Worm (Caenorhabditis elegans) whole organism, late embryonic: ENCODE results near the gene F14F9.3.

ENCODE experiments used
- C38D4.7 ChIP-seq: fragments of 200-800 bp; sonication (Bioruptor generic); optimal IDR thresholded peaks from 2 replicates; lab custom pipeline; 2018; ENCODE audit warnings: mild to moderate bottlenecking, missing genetic modification characterization, moderate library complexity, missing compliant biosample characterization
- F13H6.1 ChIP-seq: sonication (generic microtip); optimal IDR thresholded peaks from 2 replicates; lab custom pipeline; 2016; ENCODE audit warnings: missing genetic modification characterization, missing compliant biosample characterization
- K02D7.2 ChIP-seq: sonication (generic microtip); optimal IDR thresholded peaks from 2 replicates; lab custom pipeline; 2017; ENCODE audit warnings: mild to moderate bottlenecking, missing genetic modification characterization, missing compliant biosample characterization
- T23F11.4 ChIP-seq: fragments of 200-800 bp; sonication (Bioruptor generic); optimal IDR thresholded peaks from 2 replicates; lab custom pipeline; 2018; ENCODE audit warnings: mild to moderate bottlenecking, missing genetic modification characterization, missing compliant biosample characterization
- Y22D7AL.16 ChIP-seq: sonication (generic microtip); optimal IDR thresholded peaks from 2 replicates; lab custom pipeline; 2016; ENCODE audit warnings: missing genetic modification characterization, missing compliant biosample characterization
- ahr-1 ChIP-seq: sonication (generic microtip); optimal IDR thresholded peaks from 2 replicates; lab custom pipeline; 2016; ENCODE audit warnings: missing genetic modification characterization, missing compliant biosample characterization
- ceh-30 ChIP-seq: fragments of 150-350 bp; optimal IDR thresholded peaks from 2 replicates; lab custom pipeline; 2014; ENCODE audit warnings: missing biosample characterization, missing genetic modification characterization
- ceh-48 ChIP-seq: sonication (generic microtip); optimal IDR thresholded peaks from 2 replicates; lab custom pipeline; 2016; ENCODE audit warnings: missing genetic modification characterization, inconsistent platforms, missing compliant biosample characterization
- ceh-6 ChIP-seq: fragments of 200-800 bp; sonication (Bioruptor generic); optimal IDR thresholded peaks from 2 replicates; lab custom pipeline; 2018; ENCODE audit warnings: mild to moderate bottlenecking, missing genetic modification characterization, missing compliant biosample characterization
- che-1 ChIP-seq: sonication (generic microtip); optimal IDR thresholded peaks from 2 replicates; lab custom pipeline; 2016; ENCODE audit warnings: mild to moderate bottlenecking, missing genetic modification characterization, missing compliant biosample characterization
- dmd-4 ChIP-seq: sonication (generic microtip); optimal IDR thresholded peaks from 2 replicates; lab custom pipeline; 2016; ENCODE audit warnings: borderline replicate concordance, missing genetic modification characterization, missing compliant biosample characterization
- elt-2 ChIP-seq: sonication (generic microtip); optimal IDR thresholded peaks from 2 replicates; lab custom pipeline; 2016; ENCODE audit warnings: missing genetic modification reagents, missing genetic modification characterization, missing compliant biosample characterization
- elt-4 ChIP-seq: sonication (generic microtip); optimal IDR thresholded peaks from 2 replicates; lab custom pipeline; 2016; ENCODE audit warnings: missing genetic modification characterization, missing compliant biosample characterization
- fkh-6 ChIP-seq: sonication (generic microtip); optimal IDR thresholded peaks from 2 replicates; lab custom pipeline; 2016; ENCODE audit warnings: missing genetic modification characterization, missing compliant biosample characterization
- hlh-13 ChIP-seq: fragments of 200-800 bp; sonication (Bioruptor generic); optimal IDR thresholded peaks from 2 replicates; lab custom pipeline; 2018; ENCODE audit warnings: mild to moderate bottlenecking, missing genetic modification characterization, missing compliant biosample characterization
- hlh-6 ChIP-seq: sonication (generic microtip); optimal IDR thresholded peaks from 2 replicates; lab custom pipeline; 2016; ENCODE audit warnings: missing genotype, missing genetic modification characterization, missing compliant biosample characterization
- lim-6 ChIP-seq: sonication (generic microtip); optimal IDR thresholded peaks from 2 replicates; lab custom pipeline; 2016; ENCODE audit warnings: missing genetic modification characterization, missing compliant biosample characterization
- mec-3 ChIP-seq: sonication (generic microtip); optimal IDR thresholded peaks from 2 replicates; lab custom pipeline; 2016; ENCODE audit warnings: borderline replicate concordance, missing genetic modification characterization, missing compliant biosample characterization
- nhr-11 ChIP-seq: fragments of 150-350 bp; optimal IDR thresholded peaks from 2 replicates; lab custom pipeline; 2014; ENCODE audit warnings: missing biosample characterization, missing genetic modification characterization
- nhr-232 ChIP-seq: sonication (generic microtip); optimal IDR thresholded peaks from 2 replicates; lab custom pipeline; 2016; ENCODE audit warnings: missing genetic modification characterization, missing compliant biosample characterization
- npax-4 ChIP-seq: sonication (generic microtip); optimal IDR thresholded peaks from 2 replicates; lab custom pipeline; 2016; ENCODE audit warnings: missing genetic modification characterization, missing compliant biosample characterization
- odd-2 ChIP-seq: sonication (generic microtip); optimal IDR thresholded peaks from 2 replicates; lab custom pipeline; 2017; ENCODE audit warnings: antibody characterized with exemption, mild to moderate bottlenecking, missing genetic modification characterization, missing compliant biosample characterization
- pag-3 ChIP-seq: sonication (generic microtip); optimal IDR thresholded peaks from 2 replicates; lab custom pipeline; 2016; ENCODE audit warnings: missing compliant biosample characterization, missing genetic modification characterization, borderline replicate concordance
- pat-9 ChIP-seq: fragments of 200-800 bp; sonication (Bioruptor generic); optimal IDR thresholded peaks from 2 replicates; lab custom pipeline; 2018; ENCODE audit warnings: mild to moderate bottlenecking, missing genetic modification characterization, moderate library complexity, missing compliant biosample characterization
- pros-1 ChIP-seq: fragments of 150-350 bp; optimal IDR thresholded peaks from 2 replicates; lab custom pipeline; 2014; ENCODE audit warnings: missing biosample characterization, missing genetic modification reagents, missing genetic modification characterization
- ref-2 ChIP-seq: sonication (generic microtip); optimal IDR thresholded peaks from 2 replicates; lab custom pipeline; 2016; ENCODE audit warnings: missing genetic modification characterization, missing compliant biosample characterization
- sdc-2 ChIP-seq: sonication (generic microtip); optimal IDR thresholded peaks from 2 replicates; lab custom pipeline; 2016; ENCODE audit warnings: missing genotype, missing genetic modification characterization, missing compliant biosample characterization
- sox-2 ChIP-seq: fragments of 200-800 bp; sonication (Bioruptor generic); IDR thresholded peaks from 2 replicates; pipeline ENCODE4 v1.3.6; 2022; ENCODE audit warnings: missing genetic modification reagents, missing genetic modification characterization, missing compliant biosample characterization
- sox-4 ChIP-seq: sonication (generic microtip); optimal IDR thresholded peaks from 2 replicates; lab custom pipeline; 2017; ENCODE audit warnings: mild to moderate bottlenecking, missing genetic modification characterization, inconsistent platforms, missing compliant biosample characterization
- tbx-7 ChIP-seq: sonication (generic microtip); optimal IDR thresholded peaks from 2 replicates; lab custom pipeline; 2016; ENCODE audit warnings: missing genotype, missing genetic modification characterization, missing compliant biosample characterization
- ttx-3 ChIP-seq: sonication (generic microtip); optimal IDR thresholded peaks from 2 replicates; lab custom pipeline; 2016; ENCODE audit warnings: missing genetic modification reagents, missing genetic modification characterization, missing compliant biosample characterization
- unc-86 ChIP-seq: sonication (generic microtip); optimal IDR thresholded peaks from 2 replicates; lab custom pipeline; 2016; ENCODE audit warnings: missing genetic modification characterization, missing compliant biosample characterization
- ztf-16 ChIP-seq: sonication (generic microtip); optimal IDR thresholded peaks from 2 replicates; lab custom pipeline; 2017; ENCODE audit warnings: missing genetic modification characterization, missing compliant biosample characterization

F14F9.3 gene

DNA sequence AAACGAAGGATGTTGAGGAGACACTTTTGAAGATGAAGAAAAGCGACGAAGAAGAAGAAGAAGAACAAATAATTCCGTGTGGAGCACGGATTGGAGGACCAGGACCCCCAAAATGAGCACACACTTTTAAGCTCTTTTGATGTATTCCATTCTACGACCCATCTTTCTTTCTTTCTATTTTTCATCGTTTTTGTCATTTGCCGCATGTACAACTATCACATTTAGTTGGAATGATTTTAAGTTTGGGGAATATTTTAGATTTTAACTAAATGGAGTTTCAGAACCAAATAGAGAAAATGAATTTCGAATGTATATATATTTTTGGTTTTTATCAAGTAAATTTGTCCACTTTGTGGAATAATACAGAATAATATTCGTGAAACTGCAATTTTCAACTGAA lies 39.1 kb upstream of the F14F9.3 start, which contains the start of gene unc-46:
Gene unc-46 (minus strand): TSS at position 101 of the 400 bp plus-strand sequence.
- TF ChIP-seq F13H6.1: no peak

DNA sequence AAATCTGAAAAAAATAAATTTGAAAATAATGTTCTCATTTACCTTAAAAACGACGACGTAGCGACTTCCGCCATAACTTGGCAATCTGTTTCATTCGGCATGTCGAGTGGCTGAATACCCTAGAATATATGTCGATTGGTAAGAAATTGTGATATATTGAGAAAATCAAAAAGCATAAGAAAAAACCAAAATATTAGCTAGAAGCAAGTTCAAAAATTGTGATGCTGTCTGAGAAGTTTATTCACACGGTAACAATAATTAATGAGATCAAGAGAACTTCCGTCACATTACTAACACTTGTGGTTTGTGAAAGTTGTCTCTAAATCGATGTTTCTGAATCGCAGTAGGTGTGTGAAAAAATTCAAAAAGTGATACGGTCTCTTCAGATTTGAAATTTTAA lies 36.0 kb upstream of the F14F9.3 start, which contains the start of gene srab-1:
Gene srab-1 (minus strand): TSS at position 101 of the 400 bp plus-strand sequence.
- TF ChIP-seq sox-2 (GFP tag; lab: Robert Waterston, UW) (no peak), C38D4.7 (GFP tag; lab: Kevin White, UChicago) (no peak), pros-1 (no peak), ceh-30 (tag; lab: Kevin White, UChicago) (no peak), pag-3 (tag; lab: Kevin White, UChicago) (no peak), dmd-4 (tag; lab: Kevin White, UChicago) (no peak), Y22D7AL.16 (no peak), F13H6.1 (no peak), nhr-11 (tag; lab: Kevin White, UChicago) (no peak), nhr-232 (tag; lab: Kevin White, UChicago) (no peak), hlh-13 (no peak), pat-9 (tag; lab: Kevin White, UChicago) (no peak), elt-2 (tag; lab: Kevin White, UChicago) (no peak), ceh-6 (GFP tag; lab: Kevin White, UChicago) (no peak), mec-3 (tag; lab: Kevin White, UChicago) (no peak), elt-4 (no peak), npax-4 (tag; lab: Kevin White, UChicago) (no peak), fkh-6 (tag; lab: Kevin White, UChicago) (no peak), sox-4 (tag; lab: Kevin White, UChicago) (no peak), ztf-16 (tag; lab: Kevin White, UChicago) (no peak)
- TF ChIP-seq, all 69 proteins: peak for 0

DNA sequence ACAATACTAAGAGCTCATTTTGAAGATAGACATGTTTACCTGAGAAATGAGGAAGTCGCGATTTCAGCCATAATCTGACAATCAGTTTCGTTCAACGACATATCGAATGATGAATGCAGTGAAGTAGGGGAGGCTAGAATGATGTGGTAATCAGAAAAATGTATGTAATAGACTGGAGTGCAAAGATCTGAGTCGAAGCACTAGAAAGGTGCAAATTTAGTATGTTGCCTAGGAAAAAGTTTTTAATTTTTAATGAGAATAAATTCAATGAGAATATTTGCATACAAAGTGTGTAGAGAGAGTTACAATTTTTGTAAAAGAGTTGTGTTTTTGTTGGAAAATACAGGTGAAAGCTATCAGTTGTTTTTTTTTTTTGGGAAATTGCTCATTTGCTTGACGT lies 33.1 kb upstream of the F14F9.3 start, which contains the start of gene srab-2:
Gene srab-2 (minus strand): TSS at position 101 of the 400 bp plus-strand sequence.
- no peak for TF ChIP-seq elt-4
- no peak for TF ChIP-seq F13H6.1
- no peak for TF ChIP-seq sox-2 (GFP tag; lab: Robert Waterston, UW)
- TF ChIP-seq mec-3 (tag; lab: Kevin White, UChicago): no peak
- TF ChIP-seq hlh-6 (tag; lab: Kevin White, UChicago): no peak
- TF ChIP-seq C38D4.7 (GFP tag; lab: Kevin White, UChicago): no peak
- TF ChIP-seq che-1 (tag; lab: Kevin White, UChicago): no peak
- TF ChIP-seq fkh-6 (tag; lab: Kevin White, UChicago): no peak

DNA sequence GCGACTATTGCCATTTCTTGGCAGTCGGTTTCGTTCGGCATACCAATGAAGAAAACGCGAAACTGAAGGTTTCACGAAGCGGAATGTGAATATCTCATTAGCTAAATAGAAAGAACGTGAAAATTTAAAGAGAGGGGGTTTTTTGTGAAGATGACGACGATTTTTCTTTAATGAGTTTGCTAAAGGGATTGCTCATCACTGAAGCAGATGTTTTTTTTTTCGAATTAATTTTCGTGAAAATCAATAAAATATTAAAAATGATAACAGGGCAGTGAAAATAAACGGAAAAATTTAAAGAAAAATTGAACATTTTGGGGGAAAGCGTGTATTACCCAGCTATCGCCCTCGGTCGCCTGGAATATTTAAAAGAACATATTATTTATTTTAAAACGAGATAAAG lies 30.2 kb upstream of the F14F9.3 start, which contains the start of gene srab-3:
Gene srab-3 (minus strand): TSS at position 101 of the 400 bp plus-strand sequence.
- TF ChIP-seq F13H6.1 (no peak), K02D7.2 (tag; lab: Kevin White, UChicago) (no peak), hlh-13 (no peak), unc-86 (tag; lab: Kevin White, UChicago) (no peak), elt-4 (no peak), T23F11.4 (GFP tag; lab: Kevin White, UChicago) (no peak), ahr-1 (tag; lab: Kevin White, UChicago) (no peak)

DNA sequence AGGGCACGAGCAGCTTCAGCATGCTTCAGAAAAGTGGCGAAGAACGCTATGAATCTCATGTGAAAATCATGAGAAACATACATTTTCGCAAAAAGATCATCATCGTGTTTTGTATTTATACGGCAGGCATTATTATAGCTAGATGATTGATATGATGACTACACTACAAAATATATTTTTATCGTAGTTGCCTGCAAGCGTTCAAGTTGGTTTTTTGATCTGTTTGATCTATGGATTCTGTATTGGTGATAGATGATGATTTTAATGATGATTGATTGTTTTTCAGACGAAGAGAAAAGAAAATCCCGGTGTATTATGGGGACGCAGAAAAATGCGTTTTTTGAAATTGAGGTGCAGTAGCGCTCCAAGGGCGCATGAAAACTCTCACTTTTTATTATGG lies 27.3 kb upstream of the F14F9.3 start, which contains the start of gene ugt-63:
Gene ugt-63 (minus strand): TSS at position 89 of the 400 bp plus-strand sequence.
- no peak for TF ChIP-seq hlh-6 (tag; lab: Kevin White, UChicago)
- TF ChIP-seq pag-3 (tag; lab: Kevin White, UChicago): no peak

DNA sequence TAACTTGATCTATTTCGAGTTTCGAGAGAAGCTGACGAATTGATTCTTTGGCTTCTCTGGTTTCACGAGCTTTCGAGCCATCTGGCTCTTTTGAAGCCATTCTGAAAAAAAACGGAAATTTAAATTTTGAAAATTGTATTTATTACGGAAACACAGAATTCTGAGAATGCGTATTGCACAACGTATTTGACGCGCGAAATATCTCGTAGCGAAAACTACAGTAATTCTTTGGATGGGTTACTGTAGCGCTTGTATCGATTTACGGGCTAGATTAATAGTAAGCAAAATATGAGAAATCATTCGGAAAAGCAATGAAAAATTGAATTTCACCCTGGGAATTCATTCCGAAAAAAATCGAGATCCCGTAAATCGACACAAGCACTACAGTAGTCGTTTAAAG lies 24.4 kb upstream of the F14F9.3 start, which contains the start of gene C04F5.8:
Gene C04F5.8 (minus strand): TSS at position 101 of the 400 bp plus-strand sequence.
- TF ChIP-seq hlh-6 (tag; lab: Kevin White, UChicago): no peak
- TF ChIP-seq odd-2 (tag; lab: Kevin White, UChicago): no peak
- no peak for TF ChIP-seq sdc-2 (tag; lab: Kevin White, UChicago)
- TF ChIP-seq ref-2 (tag; lab: Kevin White, UChicago): no peak
- TF ChIP-seq nhr-232 (tag; lab: Kevin White, UChicago): no peak
- no peak for TF ChIP-seq ceh-48 (tag; lab: Kevin White, UChicago)
- no peak for TF ChIP-seq Y22D7AL.16
- no peak for TF ChIP-seq tbx-7
- no peak for TF ChIP-seq ttx-3 (tag; lab: Kevin White, UChicago)
- TF ChIP-seq ceh-6 (GFP tag; lab: Kevin White, UChicago): no peak
- TF ChIP-seq lim-6 (tag; lab: Kevin White, UChicago): no peak
